Worm (Caenorhabditis elegans) whole organism, early embryonic: ENCODE results near the gene srz-20.

ENCODE experiments used
- ceh-13 ChIP-seq: fragments of 200-800 bp; sonication (Bioruptor generic); optimal IDR thresholded peaks from 2 replicates; lab custom pipeline; 2018; ENCODE audit warnings: mild to moderate bottlenecking, missing genetic modification characterization, missing compliant biosample characterization
- ets-7 ChIP-seq: sonication (generic microtip); optimal IDR thresholded peaks from 2 replicates; lab custom pipeline; 2016; ENCODE audit warnings: missing genotype, missing genetic modification characterization, missing compliant biosample characterization

DNA sequence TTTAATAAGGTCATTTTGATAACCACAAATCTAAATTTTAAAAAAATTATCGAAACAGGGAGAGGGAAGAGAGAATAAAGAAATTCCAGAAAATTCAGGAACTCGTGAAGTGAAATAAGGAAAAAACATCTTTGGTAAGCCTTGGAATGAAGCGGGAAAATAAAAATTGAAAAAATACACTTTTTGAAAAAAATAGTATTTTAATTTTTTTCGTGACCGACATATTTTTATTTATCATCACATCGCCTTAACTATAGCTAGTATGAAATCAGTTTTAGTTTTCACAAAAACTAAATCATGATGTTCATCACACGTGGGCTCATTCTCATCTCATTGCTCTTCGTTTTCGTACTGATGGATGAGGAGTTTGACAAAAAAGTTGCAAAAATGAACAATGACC is 6.3 kb upstream of the srz-20 start, which contains the start of gene F56D6.13:
- TF ChIP-seq ets-7 (tag; lab: Kevin White, UChicago) (no peak), ceh-13 (no peak)
